Worm (Caenorhabditis elegans): ENCODE measurements around the gene C36H8.1.

- no peak for TF ChIP-seq ama-1 (optimal IDR thresholded peaks at IDR 0.05)
- no peak for TF ChIP-seq ceh-14 (tag; optimal IDR thresholded peaks at IDR 0.05)
- no peak for TF ChIP-seq Y22D7AL.16 (tag; optimal IDR thresholded peaks at IDR 0.05)
- no peak for TF ChIP-seq hlh-30 (tag; optimal IDR thresholded peaks at IDR 0.05; ENCODE audit: insufficient read depth)
- TF ChIP-seq T23F11.4 (GFP tag; optimal IDR thresholded peaks at IDR 0.05): no peak
- TF ChIP-seq C08G9.2 (tag; optimal IDR thresholded peaks at IDR 0.05): no peak
- TF ChIP-seq lim-6 (tag; optimal IDR thresholded peaks at IDR 0.05): no peak
- no peak for TF ChIP-seq mec-3 (tag; optimal IDR thresholded peaks at IDR 0.05; ENCODE audit: borderline replicate concordance)
- TF ChIP-seq sdc-2 (tag; optimal IDR thresholded peaks at IDR 0.05): no peak
Observed at ce11 chrIV:12748760-12749159, 4.1 kb upstream of the C36H8.1 start.

All from whole organism, late embryonic.